Worm (Caenorhabditis elegans): Measurements from ENCODE around the gene C05C10.5.

DNA sequence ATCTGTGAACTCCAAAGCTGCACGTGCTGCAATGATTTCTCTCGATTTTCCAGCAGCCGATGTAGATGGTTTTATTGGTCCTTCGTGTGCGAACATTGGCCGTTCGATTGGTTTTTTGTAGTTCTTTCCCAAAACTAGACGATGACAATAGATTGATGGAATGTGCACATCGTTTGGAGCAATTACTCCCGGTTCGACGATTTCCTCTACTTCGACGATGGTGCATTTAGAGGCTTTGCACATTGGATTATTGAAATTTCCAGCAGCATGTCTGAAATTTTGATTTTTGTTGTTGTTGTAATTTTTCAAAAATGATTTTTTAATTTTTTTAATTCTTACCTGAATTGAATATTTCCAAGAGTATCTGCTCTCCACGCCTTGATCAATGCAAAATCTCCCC, 3.2 kb upstream of the C05C10.5 start:
- TF ChIP-seq lin-39 (tag; optimal IDR thresholded peaks at IDR 0.05) (no peak), unc-98 (GFP tag; IDR thresholded peaks at IDR 0.05) (no peak), alr-1 (tag; optimal IDR thresholded peaks at IDR 0.05; ENCODE audit: borderline replicate concordance) (no peak), ama-1 (optimal IDR thresholded peaks at IDR 0.05) (no peak), nhr-11 (tag; optimal IDR thresholded peaks at IDR 0.05) (no peak), nhr-12 (tag; optimal IDR thresholded peaks at IDR 0.05) (no peak), unc-62 (GFP tag; optimal IDR thresholded peaks at IDR 0.05) (no peak), mdl-1 (tag; optimal IDR thresholded peaks at IDR 0.05) (no peak)
